Worm (Caenorhabditis elegans): ENCODE results near the gene dre-1.

dre-1 gene

ce11 chrV:6516491-6517304 is 29.6 kb downstream of the dre-1 start, which contains the start of gene mdh-1:
mdh-1 (minus strand) TSS chrV:6516526.
- TF ChIP-seq ama-1 (optimal IDR thresholded peaks at IDR 0.05) (no peak), ceh-31 (tag; optimal IDR thresholded peaks at IDR 0.05) (no peak), elt-2 (tag; optimal IDR thresholded peaks at IDR 0.05) (no peak), ceh-30 (tag; optimal IDR thresholded peaks at IDR 0.05) (no peak), madf-2 (tag; optimal IDR thresholded peaks at IDR 0.05) (no peak), gmeb-2 (tag; optimal IDR thresholded peaks at IDR 0.05) (no peak), ets-4 (tag; optimal IDR thresholded peaks at IDR 0.05) (no peak), unc-55 (GFP tag; optimal IDR thresholded peaks at IDR 0.05) (no peak), ceh-45 (GFP tag; IDR thresholded peaks at IDR 0.05) (no peak), elt-4 (tag; optimal IDR thresholded peaks at IDR 0.05) (no peak), ceh-14 (tag; optimal IDR thresholded peaks at IDR 0.05) (no peak), unc-86 (tag; optimal IDR thresholded peaks at IDR 0.05) (no peak), lim-6 (tag; optimal IDR thresholded peaks at IDR 0.05) (no peak), ceh-9 (tag; optimal IDR thresholded peaks at IDR 0.05) (no peak), che-1 (tag; optimal IDR thresholded peaks at IDR 0.05) (no peak), pha-2 (tag; optimal IDR thresholded peaks at IDR 0.05) (no peak), ahr-1 (tag; optimal IDR thresholded peaks at IDR 0.05) (no peak), tbx-7 (tag; optimal IDR thresholded peaks at IDR 0.05) (no peak), C38D4.7 (GFP tag; optimal IDR thresholded peaks at IDR 0.05) (no peak), sox-2 (GFP tag; IDR thresholded peaks at IDR 0.05) (no peak)

ce11 chrV:6515344-6515743 is 31.0 kb downstream of the dre-1 start:
- TF ChIP-seq hlh-6 (tag; optimal IDR thresholded peaks at IDR 0.05) (no peak), elt-2 (tag; optimal IDR thresholded peaks at IDR 0.05) (no peak), ceh-24 (tag; optimal IDR thresholded peaks at IDR 0.05) (no peak), ceh-2 (tag; optimal IDR thresholded peaks at IDR 0.05) (no peak), unc-86 (tag; optimal IDR thresholded peaks at IDR 0.05) (no peak), npax-4 (tag; optimal IDR thresholded peaks at IDR 0.05) (no peak), pag-3 (tag; optimal IDR thresholded peaks at IDR 0.05; ENCODE audit: borderline replicate concordance) (no peak), K09A11.1 (tag; optimal IDR thresholded peaks at IDR 0.05; ENCODE audit: insufficient read depth) (no peak), fkh-6 (tag; optimal IDR thresholded peaks at IDR 0.05) (no peak), ceh-31 (tag; optimal IDR thresholded peaks at IDR 0.05) (no peak), ref-2 (tag; optimal IDR thresholded peaks at IDR 0.05) (no peak), hlh-13 (GFP tag; optimal IDR thresholded peaks at IDR 0.05) (no peak), K02D7.2 (tag; optimal IDR thresholded peaks at IDR 0.05) (no peak), ahr-1 (tag; optimal IDR thresholded peaks at IDR 0.05) (no peak), T23F11.4 (GFP tag; optimal IDR thresholded peaks at IDR 0.05) (no peak), hlh-8 (tag; optimal IDR thresholded peaks at IDR 0.05) (no peak), ztf-16 (tag; optimal IDR thresholded peaks at IDR 0.05) (no peak), C38D4.7 (GFP tag; optimal IDR thresholded peaks at IDR 0.05) (no peak)

- TF ChIP-seq nfya-1 (tag; optimal IDR thresholded peaks at IDR 0.05), result no peak
- TF ChIP-seq ceh-45 (GFP tag; IDR thresholded peaks at IDR 0.05), result 0 out of 2 replicates have a peak, but pooled peaks have one; percentile 40
Measured at ce11 chrV:6514887-6515324, 31.4 kb downstream of the dre-1 start, which contains the start of gene dpy-11. dpy-11 (minus strand) TSS chrV:6515240.

- TF ChIP-seq unc-42 (tag; optimal IDR thresholded peaks at IDR 0.05) (no peak), sdc-2 (tag; optimal IDR thresholded peaks at IDR 0.05) (no peak), hlh-8 (tag; optimal IDR thresholded peaks at IDR 0.05) (no peak), Y22D7AL.16 (tag; optimal IDR thresholded peaks at IDR 0.05) (no peak), C08G9.2 (tag; optimal IDR thresholded peaks at IDR 0.05) (no peak), ttx-3 (tag; optimal IDR thresholded peaks at IDR 0.05) (no peak), ceh-19 (GFP tag; optimal IDR thresholded peaks at IDR 0.05) (no peak), F13H6.1 (tag; optimal IDR thresholded peaks at IDR 0.05) (no peak), ceh-14 (tag; optimal IDR thresholded peaks at IDR 0.05) (no peak), sox-4 (tag; optimal IDR thresholded peaks at IDR 0.05) (no peak), unc-86 (tag; optimal IDR thresholded peaks at IDR 0.05) (no peak)
Measured at ce11 chrV:6513786-6514430, 32.4 kb downstream of the dre-1 start.
